Fruit fly (Drosophila melanogaster) whole organism, embryonic: ENCODE data around the gene spirit.
A peak's percentile ranks its signal among the peaks of the same experiment; 100 is the strongest.

ENCODE experiments used
- ATbp ChIP-seq: fragments of 200-800 bp; sonication (Bioruptor generic); optimal IDR thresholded peaks from 2 replicates; lab custom pipeline; 2017; ENCODE audit warnings: missing biosample characterization, mild to moderate bottlenecking, missing genetic modification characterization, missing genetic modification reagents
- Bgb ChIP-seq: fragments of 200-800 bp; sonication (Bioruptor generic); IDR thresholded peaks from 2 replicates; pipeline ENCODE4 v1.3.6; 2022; ENCODE audit warnings: missing biosample characterization, missing genetic modification characterization; ENCODE audit not compliant: partially characterized antibody
- CG10267 ChIP-seq: fragments of 200-800 bp; sonication (Bioruptor generic); optimal IDR thresholded peaks from 2 replicates; lab custom pipeline; 2018; ENCODE audit warnings: missing biosample characterization, mild to moderate bottlenecking, missing genetic modification characterization, moderate library complexity
- CG10543 ChIP-seq: fragments of 200-800 bp; sonication (Bioruptor generic); optimal IDR thresholded peaks from 3 replicates; lab custom pipeline; 2017; ENCODE audit warnings: missing biosample characterization, mild to moderate bottlenecking, missing genetic modification characterization, moderate library complexity
- CG11085 ChIP-seq: fragments of 200-800 bp; sonication (Bioruptor generic); IDR thresholded peaks from 2 replicates; pipeline ENCODE4 v1.3.6; 2022; ENCODE audit warnings: missing biosample characterization, missing genetic modification characterization
- CG11560 ChIP-seq: fragments of 200-800 bp; sonication (Bioruptor generic); IDR thresholded peaks from 3 replicates; pipeline ENCODE4 v1.3.6; 2022; ENCODE audit warnings: missing biosample characterization, missing genetic modification characterization
- CG12104 ChIP-seq: fragments of 200-800 bp; sonication (Bioruptor generic); optimal IDR thresholded peaks from 3 replicates; lab custom pipeline; 2016; ENCODE audit warnings: missing biosample characterization, missing genetic modification characterization
- CG13287 ChIP-seq: fragments of 200-800 bp; sonication (Bioruptor generic); IDR thresholded peaks from 2 replicates; pipeline ENCODE4 v1.3.6; 2022; ENCODE audit warnings: missing biosample characterization, missing genetic modification characterization; ENCODE audit not compliant: partially characterized antibody
- CG14860 ChIP-seq: fragments of 200-800 bp; sonication (Bioruptor generic); IDR thresholded peaks from 3 replicates; pipeline ENCODE4 v1.3.6; 2022; ENCODE audit warnings: missing biosample characterization, missing genetic modification characterization; ENCODE audit not compliant: partially characterized antibody
- CG16813 ChIP-seq: fragments of 200-800 bp; sonication (Bioruptor generic); IDR thresholded peaks from 3 replicates; pipeline ENCODE4 v1.3.6; 2022; ENCODE audit warnings: missing biosample characterization, missing genetic modification characterization; ENCODE audit not compliant: partially characterized antibody
- CG1792 ChIP-seq: fragments of 200-800 bp; sonication (Bioruptor generic); optimal IDR thresholded peaks from 2 replicates; lab custom pipeline; 2016; ENCODE audit warnings: missing biosample characterization, missing genetic modification characterization
- CG2116 ChIP-seq: fragments of 200-800 bp; sonication (Bioruptor generic); optimal IDR thresholded peaks from 3 replicates; lab custom pipeline; 2018; ENCODE audit warnings: missing biosample characterization, mild to moderate bottlenecking, missing genetic modification characterization
- CG31365 ChIP-seq: fragments of 200-800 bp; sonication (Bioruptor generic); optimal IDR thresholded peaks from 2 replicates; lab custom pipeline; 2018; ENCODE audit warnings: missing biosample characterization, mild to moderate bottlenecking, missing genetic modification characterization
- CG4360 ChIP-seq: fragments of 200-800 bp; sonication (Bioruptor generic); IDR thresholded peaks from 2 replicates; pipeline ENCODE4 v1.3.6; 2022; ENCODE audit warnings: missing biosample characterization, missing genetic modification characterization
- CG4424 ChIP-seq: fragments of 200-800 bp; sonication (Bioruptor generic); optimal IDR thresholded peaks from 3 replicates; lab custom pipeline; 2016; ENCODE audit warnings: missing biosample characterization, missing genetic modification characterization
- CG4617 ChIP-seq: fragments of 200-800 bp; sonication (Bioruptor generic); optimal IDR thresholded peaks from 3 replicates; lab custom pipeline; 2016; ENCODE audit warnings: missing biosample characterization, missing genetic modification characterization, borderline replicate concordance
- CG4707 ChIP-seq: fragments of 200-800 bp; sonication (Bioruptor generic); optimal IDR thresholded peaks from 2 replicates; lab custom pipeline; 2018; ENCODE audit warnings: missing biosample characterization, mild to moderate bottlenecking, missing genetic modification characterization, moderate library complexity
- CG6254 ChIP-seq: fragments of 200-800 bp; sonication (Bioruptor generic); optimal IDR thresholded peaks from 3 replicates; lab custom pipeline; 2017; ENCODE audit warnings: mild to moderate bottlenecking, missing biosample characterization, missing genetic modification reagents, missing genetic modification characterization
- CG7839 ChIP-seq: fragments of 200-800 bp; sonication (Bioruptor generic); optimal IDR thresholded peaks from 3 replicates; lab custom pipeline; 2018; ENCODE audit warnings: missing biosample characterization, mild to moderate bottlenecking, missing genetic modification characterization, moderate library complexity
- Chrac-16 ChIP-seq: fragments of 200-800 bp; sonication (Bioruptor generic); optimal IDR thresholded peaks from 3 replicates; lab custom pipeline; 2016; ENCODE audit warnings: missing biosample characterization, missing genetic modification characterization
- Dll ChIP-seq: fragments of 200-800 bp; sonication (Bioruptor generic); IDR thresholded peaks from 4 replicates; pipeline ENCODE4 v1.3.6; 2022; ENCODE audit warnings: missing biosample characterization, missing genetic modification characterization; ENCODE audit not compliant: partially characterized antibody
- Doc3 ChIP-seq: fragments of 200-800 bp; sonication (Bioruptor generic); IDR thresholded peaks from 3 replicates; pipeline ENCODE4 v1.3.6; 2022; ENCODE audit warnings: missing biosample characterization, missing genetic modification characterization; ENCODE audit not compliant: partially characterized antibody
- Hand ChIP-seq: fragments of 200-800 bp; sonication (Bioruptor generic); optimal IDR thresholded peaks from 2 replicates; lab custom pipeline; 2017; ENCODE audit warnings: mild to moderate bottlenecking, missing biosample characterization, missing genetic modification reagents, missing genetic modification characterization
- Hey ChIP-seq: fragments of 200-800 bp; sonication (Bioruptor generic); optimal IDR thresholded peaks from 3 replicates; lab custom pipeline; 2018; ENCODE audit warnings: missing biosample characterization, mild to moderate bottlenecking, missing genetic modification characterization
- HmgD ChIP-seq: fragments of 200-800 bp; sonication (Bioruptor generic); optimal IDR thresholded peaks from 3 replicates; lab custom pipeline; 2016; ENCODE audit warnings: missing biosample characterization, missing genetic modification characterization
- Hr51 ChIP-seq, 2 experiments: fragments of 200-800 bp; sonication (Bioruptor generic); optimal IDR thresholded peaks; 2 replicates in 1 of 2; 3 replicates in 1 of 2; lab custom pipeline; 2016 to 2018; ENCODE audit warnings: missing biosample characterization in 2 of 2, missing genetic modification characterization in 2 of 2, mild to moderate bottlenecking in 1 of 2, moderate library complexity in 1 of 2
- Kr ChIP-seq: fragments of 200-800 bp; sonication (Bioruptor generic); optimal IDR thresholded peaks from 2 replicates; lab custom pipeline; 2017; ENCODE audit warnings: missing biosample characterization, mild to moderate bottlenecking, missing genetic modification characterization
- Lpt ChIP-seq: fragments of >200 bp; optimal IDR thresholded peaks from 2 replicates; lab custom pipeline; 2018; ENCODE audit warnings: missing biosample characterization, missing genetic modification characterization
- Meics ChIP-seq: fragments of 200-800 bp; sonication (Bioruptor generic); optimal IDR thresholded peaks from 2 replicates; lab custom pipeline; 2017; ENCODE audit warnings: missing biosample characterization, mild to moderate bottlenecking, missing genetic modification characterization
- NFAT ChIP-seq: fragments of 200-800 bp; sonication (Bioruptor generic); IDR thresholded peaks from 2 replicates; pipeline ENCODE4 v1.3.6; 2022; ENCODE audit warnings: missing biosample characterization, missing genetic modification characterization
- Nf-YA ChIP-seq: fragments of 200-800 bp; sonication (Bioruptor generic); IDR thresholded peaks from 2 replicates; pipeline ENCODE4 v1.3.6; 2022; ENCODE audit warnings: missing biosample characterization, missing genetic modification characterization
- Opbp ChIP-seq: fragments of 200-800 bp; sonication (Bioruptor generic); IDR thresholded peaks from 3 replicates; pipeline ENCODE4 v1.3.6; 2022; ENCODE audit warnings: missing biosample characterization, missing genetic modification characterization; ENCODE audit not compliant: partially characterized antibody
- Scr ChIP-seq: fragments of 200-800 bp; sonication (Bioruptor generic); IDR thresholded peaks from 2 replicates; pipeline ENCODE4 v1.3.6; 2022; ENCODE audit warnings: missing biosample characterization, missing genetic modification characterization; ENCODE audit not compliant: partially characterized antibody
- Sry-δ ChIP-seq: fragments of 200-800 bp; sonication (Bioruptor generic); optimal IDR thresholded peaks from 2 replicates; lab custom pipeline; 2016; ENCODE audit warnings: missing biosample characterization, missing genetic modification characterization
- ara ChIP-seq: fragments of 200-800 bp; sonication (Bioruptor generic); IDR thresholded peaks from 2 replicates; pipeline ENCODE4 v1.3.6; 2022; ENCODE audit warnings: missing biosample characterization, missing genetic modification characterization
- ase ChIP-seq: fragments of 200-800 bp; sonication (Bioruptor generic); IDR thresholded peaks from 3 replicates; pipeline ENCODE4 v1.3.6; 2022; ENCODE audit warnings: missing biosample characterization, missing genetic modification characterization
- az2 ChIP-seq: fragments of 200-800 bp; sonication (Bioruptor generic); optimal IDR thresholded peaks from 3 replicates; lab custom pipeline; 2016; ENCODE audit warnings: missing biosample characterization, missing genetic modification characterization
- bbx ChIP-seq: fragments of 200-800 bp; sonication (Bioruptor generic); IDR thresholded peaks from 2 replicates; pipeline ENCODE4 v1.3.6; 2022; ENCODE audit warnings: missing biosample characterization, missing genetic modification characterization; ENCODE audit not compliant: partially characterized antibody
- cas ChIP-seq: fragments of 200-800 bp; sonication (Bioruptor generic); IDR thresholded peaks from 2 replicates; pipeline ENCODE4 v1.3.6; 2022; ENCODE audit warnings: missing biosample characterization, missing genetic modification characterization
- cwo ChIP-seq: fragments of 200-800 bp; sonication (Bioruptor generic); optimal IDR thresholded peaks from 3 replicates; lab custom pipeline; 2017; ENCODE audit warnings: missing biosample characterization, missing genetic modification characterization, mild to moderate bottlenecking, moderate library complexity, missing genetic modification reagents
- dati ChIP-seq: fragments of 200-800 bp; sonication (Bioruptor generic); IDR thresholded peaks from 2 replicates; pipeline ENCODE4 v1.3.6; 2022; ENCODE audit warnings: missing biosample characterization, missing genetic modification characterization
- dpn ChIP-seq, 2 experiments: fragments of 200-800 bp; sonication (Bioruptor generic); optimal IDR thresholded peaks; 3 replicates each; lab custom pipeline; 2016; ENCODE audit warnings: missing biosample characterization in 2 of 2, missing genetic modification characterization in 2 of 2
- inv ChIP-seq: fragments of 200-800 bp; sonication (Bioruptor generic); IDR thresholded peaks from 2 replicates; pipeline ENCODE4 v1.3.6; 2022; ENCODE audit warnings: missing biosample characterization, missing genetic modification characterization; ENCODE audit not compliant: partially characterized antibody
- nerfin-1 ChIP-seq: fragments of 200-800 bp; sonication (Bioruptor generic); optimal IDR thresholded peaks from 3 replicates; lab custom pipeline; 2019; ENCODE audit warnings: missing biosample characterization, mild to moderate bottlenecking, missing genetic modification characterization, moderate library complexity
- so ChIP-seq: fragments of 200-800 bp; sonication (Bioruptor generic); IDR thresholded peaks from 3 replicates; pipeline ENCODE4 v1.3.6; 2022; ENCODE audit warnings: missing biosample characterization, missing genetic modification characterization
- tio ChIP-seq: fragments of 200-800 bp; sonication (Bioruptor generic); optimal IDR thresholded peaks from 2 replicates; lab custom pipeline; 2017; ENCODE audit warnings: missing biosample characterization, missing genetic modification characterization, inconsistent platforms
- unpg ChIP-seq: fragments of 200-800 bp; sonication (Bioruptor generic); optimal IDR thresholded peaks from 3 replicates; lab custom pipeline; 2018; ENCODE audit warnings: missing biosample characterization, mild to moderate bottlenecking, missing genetic modification characterization, moderate library complexity
- vnd ChIP-seq: fragments of 200-800 bp; sonication (Bioruptor generic); IDR thresholded peaks from 3 replicates; pipeline ENCODE4 v1.3.6; 2022; ENCODE audit warnings: missing biosample characterization, missing genetic modification characterization; ENCODE audit not compliant: partially characterized antibody
- wek ChIP-seq: fragments of 200-800 bp; sonication (Bioruptor generic); optimal IDR thresholded peaks from 3 replicates; lab custom pipeline; 2018; ENCODE audit warnings: missing biosample characterization, mild to moderate bottlenecking, missing genetic modification characterization, moderate library complexity

spirit gene

dm6 chrX:8554303-8554702 is 19.1 kb downstream of the spirit start (continued):
- TF ChIP-seq Meics (GFP tag; lab: Kevin White, UChicago) (no peak), CG2116 (GFP tag; lab: Kevin White, UChicago) (peak; percentile 11), CG11085 (no peak), CG13287 (GFP tag; lab: Robert Waterston, UW) (peak; percentile 34), Bgb (GFP tag; lab: Robert Waterston, UW) (peak; percentile 49; the same call in 1 of the 2 replicates), CG14860 (GFP tag; lab: Robert Waterston, UW) (peak; percentile 60; the same call in 2 of the 3 replicates), CG4360 (GFP tag; lab: Robert Waterston, UW) (peak; percentile 92), Chrac-16 (GFP tag; lab: Kevin White, UChicago) (no peak), so (no peak), Doc3 (0 out of 3 replicates have a peak, but pooled peaks have one; percentile 39), CG10267 (tag; lab: Kevin White, UChicago) (no peak), CG12104 (GFP tag; lab: Kevin White, UChicago) (no peak), ase (no peak), dpn (GFP tag; optimal IDR thresholded peaks at IDR 0.05; lab: Kevin White, UChicago) (no peak), Sry-δ (GFP tag; lab: Kevin White, UChicago) (peak; percentile 35), vnd (GFP tag; lab: Robert Waterston, UW) (peak; percentile 55; the same call in 2 of the 3 replicates), az2 (GFP tag; lab: Kevin White, UChicago) (no peak), CG31365 (no peak), cwo (GFP tag; lab: Kevin White, UChicago) (no peak), dati (no peak), Scr (GFP tag; lab: Robert Waterston, UW) (peak; percentile 27), ATbp (GFP tag; lab: Kevin White, UChicago) (no peak), CG11560 (tag; lab: Robert Waterston, UW) (no peak), CG4707 (GFP tag; lab: Kevin White, UChicago) (no peak), HmgD (no peak), unpg (no peak), Hr51 (GFP tag; optimal IDR thresholded peaks at IDR 0.05; lab: Kevin White, UChicago) (no peak), CG4424 (GFP tag; lab: Kevin White, UChicago) (no peak), Hey (no peak), CG7839 (tag; lab: Kevin White, UChicago) (no peak), CG16813 (GFP tag; lab: Robert Waterston, UW) (peak; percentile 52), cas (no peak), ara (GFP tag; lab: Robert Waterston, UW) (no peak), CG10543 (no peak), CG4617 (GFP tag; lab: Kevin White, UChicago) (no peak), Hand (no peak), nerfin-1 (tag; lab: Kevin White, UChicago) (no peak), CG6254 (GFP tag; lab: Kevin White, UChicago) (no peak), Dll (GFP tag; lab: Robert Waterston, UW) (peak; percentile 40; the same call in 2 of the 4 replicates), Opbp (peak; percentile 26; the same call in 1 of the 3 replicates), bbx (GFP tag; lab: Robert Waterston, UW) (0 out of 2 replicates have a peak, but pooled peaks have one; percentile 37), NFAT (GFP tag; lab: Robert Waterston, UW) (no peak), Lpt (GFP tag; lab: Kevin White, UChicago) (no peak), Nf-YA (no peak), tio (GFP tag; lab: Kevin White, UChicago) (no peak), inv (GFP tag; lab: Robert Waterston, UW) (peak; percentile 39), wek (GFP tag; lab: Kevin White, UChicago) (no peak), CG1792 (no peak), Kr (no peak)
